Fruit fly (Drosophila melanogaster) whole organism: ENCODE measurements around the gene CG34030.

ENCODE experiments used
- CG8478 ChIP-seq: fragments of >200 bp; optimal IDR thresholded peaks from 2 replicates; lab custom pipeline; 2018; ENCODE audit warnings: inconsistent platforms
- Dll ChIP-seq: fragments of >200 bp; optimal IDR thresholded peaks from 2 replicates; lab custom pipeline; 2017
- EcR ChIP-seq, 2 experiments: fragments of >200 bp; optimal IDR thresholded peaks; 2 replicates each; lab custom pipeline; 2017; ENCODE audit warnings: missing biosample characterization in 2 of 2, missing genetic modification characterization in 2 of 2, missing genetic modification reagents in 2 of 2
- pan ChIP-seq: fragments of >200 bp; optimal IDR thresholded peaks from 2 replicates; lab custom pipeline; 2017
- psq ChIP-seq: fragments of >200 bp; optimal IDR thresholded peaks from 2 replicates; lab custom pipeline; 2017
- usp ChIP-seq: fragments of >200 bp; optimal IDR thresholded peaks from 2 replicates; lab custom pipeline; 2017; ENCODE audit warnings: missing biosample characterization, missing genetic modification characterization, mixed read lengths

Gene CG34030

dm6 chr3L:7090764-7091163 is 15.7 kb upstream of the CG34030 start:
- TF ChIP-seq CG8478 (lab: Kevin White, UChicago) (no peak), Dll (lab: Kevin White, UChicago) (no peak), pan (lab: Kevin White, UChicago) (no peak), usp (GFP tag; lab: Kevin White, UChicago) (no peak)

DNA sequence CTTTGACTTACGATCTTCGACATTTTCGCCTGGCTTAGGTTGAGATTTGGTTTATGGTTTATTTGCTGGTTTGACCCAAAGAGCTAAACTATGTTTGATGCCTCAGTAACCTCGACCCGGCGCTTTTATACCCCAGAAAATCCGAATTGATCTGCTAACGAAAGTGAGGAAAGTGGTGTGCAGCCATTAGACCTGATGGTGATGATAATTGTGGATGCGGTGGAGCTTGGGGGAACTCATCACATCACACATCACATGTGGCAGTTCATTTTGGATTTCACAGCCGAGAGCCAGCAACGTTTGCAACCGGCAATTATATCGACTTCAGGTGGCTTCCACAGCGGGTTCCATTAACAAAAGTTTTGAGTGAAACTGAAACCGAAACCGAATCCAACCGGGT is 13.6 kb upstream of the CG34030 start, which contains the start of gene Cpr65Eb:
Gene Cpr65Eb (minus strand): TSS at position 101 of the 400 bp plus-strand sequence.
- TF ChIP-seq CG8478 (lab: Kevin White, UChicago): no peak
- no peak for TF ChIP-seq usp (GFP tag; lab: Kevin White, UChicago)
- TF ChIP-seq Dll (lab: Kevin White, UChicago): no peak
- no peak for TF ChIP-seq psq (lab: Kevin White, UChicago)
- TF ChIP-seq EcR (GFP tag; optimal IDR thresholded peaks at IDR 0.05; lab: Kevin White, UChicago): no peak
- TF ChIP-seq pan (lab: Kevin White, UChicago): no peak

dm6 chr3L:7087347-7087746 is 12.3 kb upstream of the CG34030 start:
- no peak for TF ChIP-seq psq (lab: Kevin White, UChicago)
- TF ChIP-seq CG8478 (lab: Kevin White, UChicago): no peak
- TF ChIP-seq Dll (lab: Kevin White, UChicago): no peak
- TF ChIP-seq usp (GFP tag; lab: Kevin White, UChicago): no peak
- no peak for TF ChIP-seq EcR (GFP tag; optimal IDR thresholded peaks at IDR 0.05; lab: Kevin White, UChicago)
- no peak for TF ChIP-seq pan (lab: Kevin White, UChicago)

- TF ChIP-seq CG8478 (lab: Kevin White, UChicago) (no peak), psq (lab: Kevin White, UChicago) (no peak), EcR (GFP tag; optimal IDR thresholded peaks at IDR 0.05; lab: Kevin White, UChicago) (no peak), usp (GFP tag; lab: Kevin White, UChicago) (no peak), pan (lab: Kevin White, UChicago) (no peak), Dll (lab: Kevin White, UChicago) (no peak)
Measured at dm6 chr3L:7086558-7087059, 11.6 kb upstream of the CG34030 start, which contains the start of gene Cpr65Ea. TSS of gene Cpr65Ea (minus strand) at chr3L:7086608.

DNA sequence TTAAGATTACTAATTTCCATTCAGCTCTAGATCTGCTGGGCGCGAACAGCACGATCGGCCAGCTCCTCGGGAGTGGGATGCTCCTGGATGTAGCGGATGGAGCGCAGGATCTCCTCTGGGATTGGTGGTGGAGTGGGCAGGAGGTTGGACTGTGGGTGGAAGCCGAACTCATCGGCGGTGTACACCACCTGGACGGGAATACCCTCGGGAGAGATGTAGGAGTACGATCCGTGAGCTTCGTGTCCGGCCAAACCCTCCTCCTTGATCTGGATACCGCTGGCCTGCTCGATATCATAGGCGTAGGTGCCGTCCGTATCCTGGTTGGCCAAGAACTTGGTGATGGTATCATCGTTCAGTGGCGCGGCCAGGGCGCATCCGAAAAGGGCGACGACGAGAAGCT is 11.0 kb upstream of the CG34030 start:
- no peak for TF ChIP-seq Dll (lab: Kevin White, UChicago)
- TF ChIP-seq psq (lab: Kevin White, UChicago): no peak
- TF ChIP-seq usp (GFP tag; lab: Kevin White, UChicago): no peak
- TF ChIP-seq CG8478 (lab: Kevin White, UChicago): no peak
- TF ChIP-seq pan (lab: Kevin White, UChicago): no peak
- no peak for TF ChIP-seq EcR (GFP tag; optimal IDR thresholded peaks at IDR 0.05; lab: Kevin White, UChicago)

DNA sequence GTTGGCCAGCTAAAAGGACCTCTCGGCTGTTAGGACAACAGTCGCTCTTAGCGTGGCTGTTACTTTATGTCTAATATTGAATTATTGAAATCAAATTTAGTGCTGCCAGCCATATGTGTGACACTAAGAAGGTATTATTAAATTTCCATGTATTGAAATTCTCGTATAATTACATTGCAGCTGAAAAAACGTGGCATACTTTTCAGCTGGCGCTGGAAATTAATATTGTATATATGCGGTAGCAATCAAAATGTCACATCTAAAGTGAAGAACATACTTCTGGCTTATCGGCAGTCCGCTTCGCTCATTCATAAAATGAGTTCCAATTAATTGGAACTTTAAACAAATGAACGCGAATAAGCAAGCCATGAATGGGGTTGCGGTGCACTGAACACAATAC is 7.1 kb upstream of the CG34030 start:
- TF ChIP-seq usp (GFP tag; lab: Kevin White, UChicago) (no peak), pan (lab: Kevin White, UChicago) (no peak), psq (lab: Kevin White, UChicago) (no peak), CG8478 (lab: Kevin White, UChicago) (no peak), Dll (lab: Kevin White, UChicago) (no peak), EcR (GFP tag; optimal IDR thresholded peaks at IDR 0.05; lab: Kevin White, UChicago) (no peak)

- TF ChIP-seq pan (lab: Kevin White, UChicago) (no peak), Dll (lab: Kevin White, UChicago) (no peak), CG8478 (lab: Kevin White, UChicago) (no peak), EcR (GFP tag; optimal IDR thresholded peaks at IDR 0.05; lab: Kevin White, UChicago) (no peak), psq (lab: Kevin White, UChicago) (no peak), usp (GFP tag; lab: Kevin White, UChicago) (no peak)
Measured at dm6 chr3L:7077258-7077657, 2.2 kb upstream of the CG34030 start, which contains the start of gene CG8641. TSS of gene CG8641 (minus strand) at chr3L:7077462.

dm6 chr3L:7069099-7069498 is 5.9 kb downstream of the CG34030 start, which contains the start of gene CG32391:
TSS of gene CG32391 (minus strand) at chr3L:7069199.
- TF ChIP-seq usp (GFP tag; lab: Kevin White, UChicago): no peak
- no peak for TF ChIP-seq CG8478 (lab: Kevin White, UChicago)
- no peak for TF ChIP-seq Dll (lab: Kevin White, UChicago)
- TF ChIP-seq psq (lab: Kevin White, UChicago): no peak
- no peak for TF ChIP-seq EcR (GFP tag; optimal IDR thresholded peaks at IDR 0.05; lab: Kevin White, UChicago)

dm6 chr3L:7066014-7066413 is 9.0 kb downstream of the CG34030 start, which contains the start of gene CG14823:
TSS of gene CG14823 (plus strand) at chr3L:7066314.
- TF ChIP-seq pan (lab: Kevin White, UChicago) (no peak), Dll (lab: Kevin White, UChicago) (no peak), EcR (GFP tag; optimal IDR thresholded peaks at IDR 0.05; lab: Kevin White, UChicago) (no peak), psq (lab: Kevin White, UChicago) (no peak), usp (GFP tag; lab: Kevin White, UChicago) (no peak), CG8478 (lab: Kevin White, UChicago) (no peak)

- TF ChIP-seq CG8478 (lab: Kevin White, UChicago) (no peak), pan (lab: Kevin White, UChicago) (no peak), psq (lab: Kevin White, UChicago) (no peak), usp (GFP tag; lab: Kevin White, UChicago) (no peak), EcR (GFP tag; optimal IDR thresholded peaks at IDR 0.05; lab: Kevin White, UChicago) (no peak), Dll (lab: Kevin White, UChicago) (no peak)
Measured at dm6 chr3L:7058401-7058999, 16.5 kb downstream of the CG34030 start.

DNA sequence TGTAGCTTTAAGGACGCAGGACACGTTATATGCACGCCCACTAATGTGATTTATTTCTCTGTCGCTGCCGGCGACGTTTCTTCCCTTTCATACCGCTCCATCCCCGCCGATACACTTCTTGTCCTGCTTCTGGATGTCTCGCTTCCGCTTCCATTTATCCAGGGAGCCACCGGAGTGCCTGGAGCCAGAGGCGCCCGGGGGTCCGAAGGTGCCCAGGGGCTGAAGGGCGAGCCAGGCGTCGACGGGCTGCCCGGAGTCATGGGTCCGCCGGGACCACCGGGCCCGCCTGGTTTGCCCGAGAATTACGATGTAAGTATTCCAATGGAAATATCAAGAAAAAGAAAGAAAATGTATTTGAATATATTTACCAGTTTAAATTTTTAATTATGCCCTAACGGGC is 37.2 kb downstream of the CG34030 start:
- TF ChIP-seq psq (lab: Kevin White, UChicago) (no peak), Dll (lab: Kevin White, UChicago) (no peak), EcR (GFP tag; optimal IDR thresholded peaks at IDR 0.05; lab: Kevin White, UChicago) (no peak), CG8478 (lab: Kevin White, UChicago) (no peak), pan (lab: Kevin White, UChicago) (no peak), usp (GFP tag; lab: Kevin White, UChicago) (no peak)
